Worm (Caenorhabditis elegans) whole organism, late embryonic: ENCODE data around the gene zipt-15.

Source experiments
- C08G9.2 ChIP-seq: sonication (generic microtip); optimal IDR thresholded peaks from 2 replicates; lab custom pipeline; 2016; ENCODE audit warnings: mild to moderate bottlenecking, missing genetic modification characterization, moderate library complexity, missing compliant biosample characterization
- ceh-18 ChIP-seq: sonication (generic microtip); optimal IDR thresholded peaks from 2 replicates; lab custom pipeline; 2016; ENCODE audit warnings: missing genetic modification characterization, missing compliant biosample characterization
- ceh-31 ChIP-seq: sonication (generic microtip); optimal IDR thresholded peaks from 2 replicates; lab custom pipeline; 2016; ENCODE audit warnings: missing genetic modification characterization, missing compliant biosample characterization
- ceh-45 ChIP-seq: fragments of 200-800 bp; sonication (Bioruptor generic); IDR thresholded peaks from 2 replicates; pipeline ENCODE4 v1.3.6; 2022; ENCODE audit warnings: missing genetic modification reagents, missing genetic modification characterization, missing compliant biosample characterization
- elt-2 ChIP-seq: sonication (generic microtip); optimal IDR thresholded peaks from 2 replicates; lab custom pipeline; 2016; ENCODE audit warnings: missing genetic modification reagents, missing genetic modification characterization, missing compliant biosample characterization
- fkh-10 ChIP-seq: fragments of 150-350 bp; optimal IDR thresholded peaks from 2 replicates; lab custom pipeline; 2014; ENCODE audit warnings: missing biosample characterization, missing genetic modification reagents, missing genetic modification characterization
- hlh-13 ChIP-seq: fragments of 200-800 bp; sonication (Bioruptor generic); optimal IDR thresholded peaks from 2 replicates; lab custom pipeline; 2018; ENCODE audit warnings: mild to moderate bottlenecking, missing genetic modification characterization, missing compliant biosample characterization
- hlh-30 ChIP-seq: sonication (generic microtip); optimal IDR thresholded peaks from 2 replicates; lab custom pipeline; 2017; ENCODE audit warnings: antibody characterized with exemption, missing genetic modification characterization, missing compliant biosample characterization; ENCODE audit not compliant: insufficient read depth
- pax-1 ChIP-seq: fragments of 150-350 bp; optimal IDR thresholded peaks from 2 replicates; lab custom pipeline; 2014; ENCODE audit warnings: missing biosample characterization, missing genetic modification characterization
- pha-4 ChIP-seq: fragments of 150-350 bp; optimal IDR thresholded peaks from 2 replicates; lab custom pipeline; 2018; ENCODE audit warnings: missing biosample characterization, missing genetic modification reagents, missing genetic modification characterization
- tbx-2 ChIP-seq: sonication (generic microtip); optimal IDR thresholded peaks from 2 replicates; lab custom pipeline; 2016; ENCODE audit warnings: missing genetic modification characterization, missing compliant biosample characterization

DNA sequence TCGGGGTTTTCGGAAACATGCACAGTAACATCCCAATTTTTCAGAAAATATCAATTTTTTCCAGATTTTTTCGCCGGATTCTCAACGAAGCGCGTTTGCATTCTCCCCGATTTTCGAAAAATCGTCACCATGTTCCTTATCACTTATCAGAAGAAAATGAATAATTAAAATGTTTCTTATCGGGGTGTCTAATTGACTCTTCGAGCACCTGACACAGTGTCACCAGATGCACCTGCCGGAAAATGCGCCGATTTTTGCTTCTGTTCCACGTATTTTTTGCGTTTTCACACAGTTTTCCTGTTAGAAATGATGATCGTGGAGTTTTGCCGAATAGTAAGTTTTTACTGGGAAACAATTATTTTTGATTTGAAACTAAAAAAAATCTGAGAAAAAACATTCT is 30.7 kb upstream of the zipt-15 start:
- TF ChIP-seq hlh-13 (GFP tag; lab: Kevin White, UChicago) (no peak), fkh-10 (no peak), tbx-2 (tag; lab: Kevin White, UChicago) (no peak), pha-4 (tag; lab: Kevin White, UChicago) (no peak), C08G9.2 (tag; lab: Kevin White, UChicago) (no peak), pax-1 (tag; lab: Kevin White, UChicago) (no peak), ceh-31 (tag; lab: Kevin White, UChicago) (no peak), ceh-45 (no peak), elt-2 (tag; lab: Kevin White, UChicago) (peak; percentile 47), ceh-18 (no peak), hlh-30 (tag; lab: Kevin White, UChicago) (no peak)
